Worm (Caenorhabditis elegans) whole organism, early embryonic: Measurements from ENCODE around the gene clec-178.

Experiments used
- F13C5.2 ChIP-seq: sonication (generic microtip); optimal IDR thresholded peaks from 2 replicates; lab custom pipeline; 2017; ENCODE audit warnings: mild to moderate bottlenecking, missing genetic modification characterization, inconsistent platforms, missing compliant biosample characterization
- ama-1 ChIP-seq: fragments of 150-350 bp; optimal IDR thresholded peaks from 2 replicates; lab custom pipeline; 2014
- ceh-36 ChIP-seq: sonication (generic microtip); optimal IDR thresholded peaks from 2 replicates; lab custom pipeline; 2016; ENCODE audit warnings: missing genetic modification characterization, inconsistent platforms, missing compliant biosample characterization
- ets-7 ChIP-seq: sonication (generic microtip); optimal IDR thresholded peaks from 2 replicates; lab custom pipeline; 2016; ENCODE audit warnings: missing genotype, missing genetic modification characterization, missing compliant biosample characterization
- flt-1 ChIP-seq: fragments of 200-800 bp; sonication (Bioruptor generic); IDR thresholded peaks from 2 replicates; pipeline ENCODE4 v1.3.6; 2022; ENCODE audit warnings: missing genetic modification characterization, missing compliant biosample characterization
- tbx-37 ChIP-seq: fragments of 200-800 bp; sonication (Bioruptor generic); conservative IDR thresholded peaks from 2 replicates; pipeline ENCODE4 v1.3.6; 2022; ENCODE audit warnings: missing genetic modification reagents, missing genetic modification characterization, missing compliant biosample characterization

DNA sequence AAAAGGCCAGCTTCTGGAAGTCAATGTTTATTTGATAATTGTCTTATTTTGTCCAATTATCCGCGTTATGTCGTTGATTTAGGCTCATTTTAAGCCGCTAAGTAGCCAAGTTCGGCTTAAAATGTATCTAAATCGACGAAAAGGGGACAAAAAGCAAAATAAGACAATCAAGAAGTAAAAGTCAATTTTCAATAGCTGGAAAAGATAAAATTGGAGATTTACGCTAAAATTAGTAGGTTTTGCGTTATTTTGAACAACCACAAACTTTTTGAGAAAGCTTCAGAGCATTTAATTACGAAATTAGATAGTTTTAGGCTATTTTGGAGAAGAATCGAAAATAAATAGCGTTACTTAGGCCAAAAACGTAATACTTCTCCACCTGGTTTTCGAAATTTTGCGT lies 9.1 kb downstream of the clec-178 start:
- TF ChIP-seq ceh-36: no peak
- no peak for TF ChIP-seq F13C5.2 (tag; lab: Kevin White, UChicago)
- no peak for TF ChIP-seq tbx-37 (GFP tag; lab: Robert Waterston, UW)
- no peak for TF ChIP-seq ama-1
- no peak for TF ChIP-seq flt-1 (GFP tag; lab: Robert Waterston, UW)
- no peak for TF ChIP-seq ets-7
